Worm (Caenorhabditis elegans): ENCODE measurements around the gene nfx-1.
A peak's percentile ranks its signal among the peaks of the same experiment; 100 is the strongest.

The nfx-1 gene

ce11 chrIII:6379129-6379528 is 4.0 kb downstream of the nfx-1 start, which contains the start of gene C16A3.6 (continued):
- TF ChIP-seq snpc-3.4 (tag; optimal IDR thresholded peaks at IDR 0.05) (no peak), K12H6.12 (tag; optimal IDR thresholded peaks at IDR 0.05) (no peak), T26A5.8 (tag; optimal IDR thresholded peaks at IDR 0.05) (no peak), dpff-1 (tag; optimal IDR thresholded peaks at IDR 0.05) (no peak), lag-1 (GFP tag; IDR thresholded peaks at IDR 0.05) (no peak), efl-1 (GFP tag; optimal IDR thresholded peaks at IDR 0.05) (peak; percentile 39)

ce11 chrIII:6380472-6380871 is 5.3 kb downstream of the nfx-1 start, which contains the start of gene C16A3.5:
TSS of gene C16A3.5 (plus strand) at chrIII:6380772.
- 0 out of 2 replicates have a peak, but pooled peaks have one; percentile 11 for TF ChIP-seq mcd-1 (GFP tag; IDR thresholded peaks at IDR 0.05)
- TF ChIP-seq sdz-38 (tag; optimal IDR thresholded peaks at IDR 0.05) = no peak

- TF ChIP-seq hsf-1 (GFP tag; IDR thresholded peaks at IDR 0.05) = no peak
- no peak for TF ChIP-seq Y79H2A.3 (GFP tag; conservative IDR thresholded peaks at IDR 0.05)
- no peak for TF ChIP-seq hrde-1 (tag; optimal IDR thresholded peaks at IDR 0.05; ENCODE audit: borderline replicate concordance)
- TF ChIP-seq tbx-9 (tag; optimal IDR thresholded peaks at IDR 0.05; ENCODE audit: borderline replicate concordance) = no peak
- no peak for TF ChIP-seq ceh-91 (GFP tag; IDR thresholded peaks at IDR 0.05)
- no peak for TF ChIP-seq tlf-1 (GFP tag; optimal IDR thresholded peaks at IDR 0.05)
- TF ChIP-seq lin-54 (GFP tag; optimal IDR thresholded peaks at IDR 0.05) = no peak
- TF ChIP-seq ztf-25 (GFP tag; IDR thresholded peaks at IDR 0.05) = no peak
- TF ChIP-seq nfya-2 (GFP tag; IDR thresholded peaks at IDR 0.05) = no peak
- no peak for TF ChIP-seq somi-1 (GFP tag; optimal IDR thresholded peaks at IDR 0.05)
- no peak for TF ChIP-seq Y67H2A.10 (GFP tag; conservative IDR thresholded peaks at IDR 0.05)
- TF ChIP-seq zfh-2 (GFP tag; conservative IDR thresholded peaks at IDR 0.05) = no peak
- no peak for TF ChIP-seq xnd-1 (tag; optimal IDR thresholded peaks at IDR 0.05)
- TF ChIP-seq ceh-27 (GFP tag; optimal IDR thresholded peaks at IDR 0.05) = no peak
- TF ChIP-seq let-607 (tag; optimal IDR thresholded peaks at IDR 0.05) = no peak
- TF ChIP-seq nhr-90 (tag; optimal IDR thresholded peaks at IDR 0.05) = no peak
These were observed 6.6 kb downstream of the nfx-1 start, which contains the start of gene znf-622 for ce11 chrIII:6381584-6382391. TSS of gene znf-622 (plus strand) at chrIII:6381634.

ce11 chrIII:6382987-6383602 is 7.9 kb downstream of the nfx-1 start, which contains the start of gene let-716:
TSS of gene let-716 (plus strand) at chrIII:6383552.
- TF ChIP-seq aptf-2 (GFP tag; conservative IDR thresholded peaks at IDR 0.05) (no peak), nfyb-1 (GFP tag; IDR thresholded peaks at IDR 0.05) (no peak), lsl-1 (GFP tag; optimal IDR thresholded peaks at IDR 0.05) (peak; percentile 87), B0261.1 (tag; optimal IDR thresholded peaks at IDR 0.05) (no peak), hlh-12 (tag; optimal IDR thresholded peaks at IDR 0.05) (no peak), ztf-22 (GFP tag; optimal IDR thresholded peaks at IDR 0.05) (no peak), cebp-1 (GFP tag; IDR thresholded peaks at IDR 0.05) (no peak), cebp-1 (tag; optimal IDR thresholded peaks at IDR 0.05) (no peak), ZK185.1 (tag; optimal IDR thresholded peaks at IDR 0.05; ENCODE audit: poor library complexity, severe bottlenecking) (no peak), F10E7.11 (tag; optimal IDR thresholded peaks at IDR 0.05) (no peak), ets-4 (GFP tag; optimal IDR thresholded peaks at IDR 0.05) (no peak), F57A8.1 (GFP tag; optimal IDR thresholded peaks at IDR 0.05) (no peak), ztf-3 (GFP tag; optimal IDR thresholded peaks at IDR 0.05) (no peak), C17E4.6 (GFP tag; IDR thresholded peaks at IDR 0.05) (no peak), nhr-179 (tag; optimal IDR thresholded peaks at IDR 0.05) (no peak), sptf-2 (GFP tag; optimal IDR thresholded peaks at IDR 0.05) (no peak), ceh-79 (tag; optimal IDR thresholded peaks at IDR 0.05) (no peak), ceh-100 (GFP tag; IDR thresholded peaks at IDR 0.05) (no peak), snpc-1.1 (tag; optimal IDR thresholded peaks at IDR 0.05; ENCODE audit: insufficient read depth) (no peak)

All from whole organism, young adult.